Worm (Caenorhabditis elegans): Measurements from ENCODE around the gene svh-5.

The svh-5 gene

DNA sequence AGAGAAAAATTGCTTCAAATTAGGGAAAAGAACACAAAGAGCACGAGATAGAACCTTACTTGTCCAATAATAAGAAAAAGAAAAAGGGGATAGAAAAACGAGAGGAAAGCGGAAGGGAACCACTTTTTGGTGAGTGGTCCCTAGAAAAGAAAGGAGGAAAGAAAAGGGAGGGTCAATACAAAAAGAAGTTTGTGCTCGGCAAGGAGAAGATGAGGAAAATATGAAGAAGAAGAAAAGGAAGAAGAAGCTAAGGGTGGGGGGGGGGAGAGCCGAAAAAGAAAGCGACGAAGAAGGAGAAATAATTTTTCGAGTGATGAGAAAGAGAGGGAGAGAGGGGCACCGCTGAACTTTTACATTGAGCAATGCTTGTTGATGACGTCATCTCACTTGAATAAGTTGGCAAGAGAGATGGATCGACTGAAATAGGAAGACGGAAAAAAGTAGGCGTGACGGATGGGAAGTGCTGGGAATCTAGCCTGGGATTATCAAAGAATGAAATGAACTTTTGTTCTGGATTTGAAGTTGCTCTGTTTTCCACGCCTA, 8.3 kb upstream of the svh-5 start (continued):
- TF ChIP-seq ztf-11 (tag; optimal IDR thresholded peaks at IDR 0.05) (no peak), fkh-8 (tag; optimal IDR thresholded peaks at IDR 0.05) (peak; percentile 50), hlh-4 (tag; optimal IDR thresholded peaks at IDR 0.05) (no peak), grh-1 (GFP tag; IDR thresholded peaks at IDR 0.05) (no peak), ets-5 (GFP tag; IDR thresholded peaks at IDR 0.05) (no peak), aha-1 (tag; optimal IDR thresholded peaks at IDR 0.05) (no peak), fkh-4 (tag; optimal IDR thresholded peaks at IDR 0.05; ENCODE audit: borderline replicate concordance) (no peak), tlp-1 (tag; optimal IDR thresholded peaks at IDR 0.05) (no peak), elt-2 (tag; optimal IDR thresholded peaks at IDR 0.05) (no peak), elt-3 (tag; optimal IDR thresholded peaks at IDR 0.05) (no peak), fkh-10 (GFP tag; optimal IDR thresholded peaks at IDR 0.05) (peak; percentile 87), unc-130 (tag; optimal IDR thresholded peaks at IDR 0.05) (no peak), lin-35 (GFP tag; optimal IDR thresholded peaks at IDR 0.05) (peak in 1 of 2 experiments; percentile 16), ztf-4 (tag; optimal IDR thresholded peaks at IDR 0.05) (no peak), ama-1 (optimal IDR thresholded peaks at IDR 0.05) (no peak), nhr-85 (tag) (no peak), aly-2 (tag; optimal IDR thresholded peaks at IDR 0.05) (no peak), ceh-90 (tag; optimal IDR thresholded peaks at IDR 0.05) (no peak), mef-2 (tag; optimal IDR thresholded peaks at IDR 0.05) (peak; percentile 39), zag-1 (tag; optimal IDR thresholded peaks at IDR 0.05) (no peak), snu-23 (GFP tag; optimal IDR thresholded peaks at IDR 0.05) (peak; percentile 26), nhr-12 (tag; optimal IDR thresholded peaks at IDR 0.05) (no peak), hpl-2 (GFP tag; optimal IDR thresholded peaks at IDR 0.05) (no peak), jun-1 (tag; optimal IDR thresholded peaks at IDR 0.05) (no peak), mdl-1 (tag; optimal IDR thresholded peaks at IDR 0.05) (no peak), isw-1 (GFP tag; IDR thresholded peaks at IDR 0.05) (peak; percentile 22; the same call in 1 of the 2 replicates), ceh-8 (GFP tag; optimal IDR thresholded peaks at IDR 0.05) (peak; percentile 20), unc-86 (tag; optimal IDR thresholded peaks at IDR 0.05) (peak; percentile 74), C16A3.4 (tag; optimal IDR thresholded peaks at IDR 0.05) (no peak), lin-39 (tag; optimal IDR thresholded peaks at IDR 0.05) (no peak), Y116A8C.19 (tag; optimal IDR thresholded peaks at IDR 0.05; ENCODE audit: borderline replicate concordance) (no peak), swsn-7 (tag; optimal IDR thresholded peaks at IDR 0.05) (peak; percentile 54), nhr-20 (tag; optimal IDR thresholded peaks at IDR 0.05) (no peak), fos-1 (tag; optimal IDR thresholded peaks at IDR 0.05) (no peak), alr-1 (tag; optimal IDR thresholded peaks at IDR 0.05; ENCODE audit: borderline replicate concordance) (no peak), nhr-77 (tag; optimal IDR thresholded peaks at IDR 0.05) (no peak), hlh-17 (GFP tag; optimal IDR thresholded peaks at IDR 0.05; ENCODE audit: borderline replicate concordance) (no peak), pag-3 (tag; optimal IDR thresholded peaks at IDR 0.05; ENCODE audit: borderline replicate concordance, insufficient read depth) (no peak), egl-27 (tag; optimal IDR thresholded peaks at IDR 0.05) (no peak), unc-30 (tag; optimal IDR thresholded peaks at IDR 0.05) (no peak), sox-4 (tag; optimal IDR thresholded peaks at IDR 0.05) (no peak), egl-13 (tag; optimal IDR thresholded peaks at IDR 0.05) (peak; percentile 52), F16B12.6 (tag; optimal IDR thresholded peaks at IDR 0.05) (no peak), nhr-76 (tag; optimal IDR thresholded peaks at IDR 0.05) (no peak), nhr-28 (tag; optimal IDR thresholded peaks at IDR 0.05) (no peak), nhr-71 (tag; optimal IDR thresholded peaks at IDR 0.05) (peak; percentile 72), blmp-1 (tag; optimal IDR thresholded peaks at IDR 0.05) (no peak), rnt-1 (tag; optimal IDR thresholded peaks at IDR 0.05) (no peak), lin-15B (tag; optimal IDR thresholded peaks at IDR 0.05) (no peak), zip-4 (GFP tag; optimal IDR thresholded peaks at IDR 0.05) (no peak), lir-3 (tag; optimal IDR thresholded peaks at IDR 0.05; ENCODE audit: poor library complexity) (no peak), lin-13 (GFP tag; optimal IDR thresholded peaks at IDR 0.05) (no peak), irx-1 (tag; optimal IDR thresholded peaks at IDR 0.05) (no peak)

Measured in whole organism, L1 larva.